Fruit fly (Drosophila melanogaster): Measurements from ENCODE around the gene CG11147.

- no peak for TF ChIP-seq fd96Ca (GFP tag; IDR thresholded peaks at IDR 0.05)
- no peak for TF ChIP-seq CG14655 (GFP tag; optimal IDR thresholded peaks at IDR 0.05)
- no peak for TF ChIP-seq CG9948 (tag; optimal IDR thresholded peaks at IDR 0.05)
- no peak for TF ChIP-seq CG13204 (GFP tag; optimal IDR thresholded peaks at IDR 0.05)
Measured at dm6 chr2L:5748188-5748587, 7.1 kb upstream of the CG11147 start.
